Fruit fly (Drosophila melanogaster) S2 (cell line): ENCODE results near the gene CG45307.

Experiments
- CG8478 ChIP-seq: fragments of >200 bp; optimal IDR thresholded peaks from 2 replicates; lab custom pipeline; 2018
- CTCF ChIP-seq, 2 experiments: fragments of >200 bp; optimal IDR thresholded peaks; 2 replicates each; lab custom pipeline; 2018

dm6 chr2L:8732702-8733101 lies 19.2 kb downstream of the CG45307 start:
- TF ChIP-seq CTCF (optimal IDR thresholded peaks at IDR 0.05; lab: Kevin White, UChicago): no peak
- no peak for TF ChIP-seq CG8478 (lab: Kevin White, UChicago)
